Fruit fly (Drosophila melanogaster): ENCODE measurements around the gene GILT1.
A peak's percentile ranks its signal among the peaks of the same experiment; 100 is the strongest.

The GILT1 gene

DNA sequence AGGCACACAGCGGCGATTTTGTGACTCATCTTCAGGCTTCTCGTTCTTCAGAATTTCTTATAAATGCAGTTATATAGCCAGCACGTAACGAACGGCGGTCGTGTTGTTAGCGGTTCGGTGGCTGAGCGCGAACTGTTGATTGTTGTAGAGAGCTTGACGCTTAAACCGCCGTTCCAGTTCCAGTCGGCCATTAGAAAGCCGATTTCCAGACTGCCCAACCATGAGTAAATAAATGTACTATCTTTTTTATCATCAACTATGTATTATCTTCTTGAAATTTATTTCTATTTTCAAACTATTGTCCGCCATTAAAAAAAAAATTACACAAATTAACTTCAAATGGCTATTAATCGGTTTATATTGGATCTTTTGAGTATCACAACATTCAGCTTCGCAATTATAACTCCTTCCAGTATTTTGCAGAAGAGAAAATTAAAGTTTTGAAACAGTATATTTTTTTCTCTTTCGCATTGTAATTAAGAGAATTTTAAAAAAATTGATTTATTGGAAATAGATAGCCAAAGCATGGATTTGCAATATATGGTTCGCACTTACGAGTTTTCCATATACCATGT, at the start of gene GILT1:
TSS of gene GILT1 (minus strand) at position 141 of the 575 bp plus-strand sequence.
- no peak for TF ChIP-seq CG8478 (optimal IDR thresholded peaks at IDR 0.05)

DNA sequence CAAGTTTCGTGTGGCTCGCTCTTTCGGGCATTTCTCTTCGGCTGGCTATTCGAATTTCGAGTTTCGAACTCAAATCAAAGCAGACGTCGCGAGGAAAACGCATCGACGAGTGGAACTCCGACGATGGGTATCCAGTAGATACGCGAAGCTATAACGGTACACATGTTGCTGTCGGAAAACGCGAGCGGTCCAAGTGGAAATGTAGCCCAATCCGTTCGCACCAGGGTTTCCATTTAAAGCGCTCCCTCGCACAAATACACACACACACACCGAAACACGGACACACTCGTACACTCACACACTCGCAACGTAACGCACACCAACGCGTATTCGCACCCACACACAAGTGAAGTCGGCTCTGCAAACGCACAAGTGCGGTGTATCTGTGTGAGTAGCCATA, 48.7 kb upstream of the GILT1 start, which contains the start of gene side-IV:
TSS of gene side-IV (plus strand) at position 253 of the 400 bp plus-strand sequence.
- no peak for TF ChIP-seq CG8478 (optimal IDR thresholded peaks at IDR 0.05)
- TF ChIP-seq CTCF (optimal IDR thresholded peaks at IDR 0.05), result no peak

DNA sequence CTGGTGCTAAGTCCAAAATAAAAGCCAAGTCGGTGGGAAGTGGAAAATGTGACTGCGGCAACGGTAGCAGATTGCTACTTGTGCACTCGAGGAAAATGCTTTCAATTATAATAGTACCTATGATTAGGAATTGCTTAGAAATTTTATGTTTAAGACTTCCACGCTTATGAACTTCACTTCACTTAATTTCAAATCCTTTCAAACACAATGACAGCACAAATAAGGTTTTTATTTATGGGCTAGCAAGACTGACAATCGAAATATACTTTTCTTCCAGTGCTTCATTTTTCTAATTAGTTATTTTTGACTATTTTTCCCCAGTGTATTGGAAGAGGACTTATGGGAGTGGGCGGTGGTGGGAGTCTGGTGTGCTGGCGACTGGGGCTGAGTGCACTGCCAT, 46.7 kb upstream of the GILT1 start:
- no peak for TF ChIP-seq CG8478 (optimal IDR thresholded peaks at IDR 0.05)
- no peak for TF ChIP-seq CTCF (optimal IDR thresholded peaks at IDR 0.05)

DNA sequence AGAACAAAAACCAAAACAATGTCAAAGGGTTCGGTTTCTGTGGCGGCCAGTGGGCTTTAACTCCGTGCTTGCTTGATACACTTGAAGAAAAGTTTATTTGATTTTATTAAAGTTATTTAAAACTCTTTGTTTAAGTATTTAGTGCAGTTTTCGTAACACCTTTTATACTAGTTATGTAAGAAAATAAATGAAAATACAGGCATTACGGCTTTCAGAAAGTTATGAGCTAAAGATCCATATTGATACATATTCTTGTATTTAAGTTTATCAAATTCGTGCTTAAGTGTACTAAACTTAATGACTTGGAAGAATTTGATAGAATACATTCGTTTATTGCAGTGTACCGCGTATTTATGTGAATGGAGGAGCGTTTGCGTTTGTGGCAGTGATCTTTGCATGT, 44.8 kb upstream of the GILT1 start:
- TF ChIP-seq CG8478 (optimal IDR thresholded peaks at IDR 0.05) (no peak), CTCF (optimal IDR thresholded peaks at IDR 0.05) (no peak)

DNA sequence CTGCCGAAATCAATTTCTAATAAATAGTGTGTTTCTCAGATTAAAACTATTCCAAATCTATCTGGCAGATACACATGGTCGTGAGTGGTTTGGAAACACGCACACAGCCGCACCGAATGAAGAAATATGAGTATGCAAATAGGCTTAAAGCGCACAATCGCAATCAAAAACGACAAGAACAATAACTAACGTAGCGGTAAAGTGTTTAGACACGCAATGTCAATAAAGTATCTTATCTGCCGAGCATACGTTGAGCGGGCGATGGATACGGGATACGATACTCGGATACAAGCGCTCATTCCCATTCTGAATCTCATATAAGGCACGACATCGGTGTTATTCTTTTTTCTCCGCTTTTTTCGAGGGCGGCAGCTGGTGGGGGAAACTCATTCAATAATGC, 44.4 kb upstream of the GILT1 start:
- TF ChIP-seq CTCF (optimal IDR thresholded peaks at IDR 0.05) (no peak), CG8478 (optimal IDR thresholded peaks at IDR 0.05) (no peak)

DNA sequence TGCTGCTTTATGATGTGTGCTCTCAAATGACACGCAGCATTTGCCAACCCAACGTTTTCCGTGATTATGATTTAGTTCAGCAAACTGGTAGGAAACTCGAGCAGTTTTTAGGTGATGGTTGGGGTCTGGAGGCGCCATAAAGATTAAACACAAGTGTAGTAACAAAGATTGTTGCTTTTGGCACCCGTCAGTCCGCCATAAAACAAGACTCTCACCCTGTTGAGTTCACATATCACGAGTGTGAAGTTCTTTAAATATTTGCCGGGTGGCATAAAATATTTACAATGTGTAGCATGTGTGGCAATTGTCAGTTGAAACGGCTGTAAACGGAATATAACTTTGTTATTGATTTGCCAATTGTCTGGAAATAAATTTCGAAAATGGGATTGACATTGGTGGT, 40.0 kb upstream of the GILT1 start:
- no peak for TF ChIP-seq CTCF (optimal IDR thresholded peaks at IDR 0.05)
- TF ChIP-seq CG8478 (optimal IDR thresholded peaks at IDR 0.05), result no peak

DNA sequence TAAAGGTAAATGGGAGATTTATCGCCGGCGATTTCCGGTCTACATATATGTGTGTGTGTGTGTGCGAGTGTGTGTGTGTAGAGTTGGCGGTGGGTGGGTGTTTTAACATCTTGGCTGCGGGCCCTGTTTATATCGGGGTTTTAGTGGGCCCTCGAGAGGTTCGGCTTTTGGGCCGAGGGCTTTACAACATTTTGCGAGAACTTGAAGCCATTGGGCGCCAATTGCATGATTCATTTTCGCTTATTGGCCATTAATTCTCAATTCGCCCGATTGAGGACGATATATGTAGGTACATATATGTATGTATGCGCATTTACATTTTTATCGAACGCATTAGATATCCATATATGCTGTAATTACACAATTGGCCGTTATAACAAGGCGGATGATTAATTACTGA, 34.2 kb upstream of the GILT1 start:
- TF ChIP-seq CTCF (optimal IDR thresholded peaks at IDR 0.05) (no peak), CG8478 (optimal IDR thresholded peaks at IDR 0.05) (no peak)

DNA sequence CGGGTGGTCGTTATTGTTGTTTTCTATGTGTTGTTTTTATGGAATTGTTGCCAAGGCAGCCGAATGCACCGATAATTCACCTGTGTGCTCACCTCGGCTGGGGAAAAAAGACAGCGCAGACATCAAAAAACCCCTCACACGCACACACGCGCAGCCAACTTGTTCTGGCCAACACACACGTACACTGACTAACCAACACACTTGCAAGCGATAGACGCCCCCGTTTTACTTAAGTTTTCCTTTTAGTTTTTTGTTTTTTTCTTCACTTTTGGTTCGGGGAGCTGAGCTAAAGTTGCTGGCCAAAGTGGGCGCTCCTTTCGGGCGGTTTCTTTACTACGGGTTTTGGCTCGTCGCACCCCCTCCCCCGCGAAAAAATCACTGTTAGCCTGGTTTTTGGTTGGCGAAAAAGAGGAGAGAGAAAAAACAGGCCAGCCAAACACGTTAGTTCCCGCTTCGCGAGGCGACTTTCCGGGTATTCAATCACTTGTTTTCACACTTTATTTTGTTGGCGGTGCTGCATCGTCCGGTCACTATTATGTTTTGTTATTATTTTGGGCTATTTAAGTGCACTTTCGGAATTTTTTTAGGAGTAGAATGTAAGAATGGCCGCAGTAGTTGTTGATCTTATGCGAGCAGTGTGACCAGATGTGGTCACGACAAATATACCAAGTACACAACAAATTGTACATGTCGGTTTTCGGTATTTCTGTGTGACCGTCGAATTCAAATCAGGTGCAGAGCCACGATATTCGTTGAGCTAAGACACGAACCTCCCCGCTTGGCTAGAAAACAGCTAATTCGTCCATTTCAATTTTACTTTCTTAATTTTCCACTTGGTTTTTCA, 32.9 kb upstream of the GILT1 start, which contains the start of gene yrt:
TSS of gene yrt (minus strand) at position 660 of the 844 bp plus-strand sequence.
- TF ChIP-seq CG8478 (optimal IDR thresholded peaks at IDR 0.05) (no peak), CTCF (optimal IDR thresholded peaks at IDR 0.05) (peak; percentile 72 to 77)

DNA sequence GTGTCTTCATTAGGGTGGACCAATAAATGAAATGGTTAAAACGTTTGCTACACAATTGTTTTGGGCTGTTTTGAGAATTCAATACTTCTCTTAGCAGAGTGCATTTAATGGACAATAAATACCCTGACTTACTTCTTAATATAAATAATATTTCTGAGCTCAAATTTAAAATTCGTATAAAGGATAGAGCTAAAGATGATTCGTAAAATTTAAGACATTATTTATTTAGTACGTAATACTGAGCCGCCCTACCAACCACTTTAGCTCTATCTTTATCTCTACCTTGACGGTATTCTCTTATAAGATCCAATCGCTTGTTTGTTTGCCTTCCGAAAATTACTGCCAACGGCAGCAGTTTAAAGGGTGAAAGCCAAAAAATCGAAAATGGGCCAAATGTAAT, 32.0 kb upstream of the GILT1 start:
- TF ChIP-seq CTCF (optimal IDR thresholded peaks at IDR 0.05), result no peak
- no peak for TF ChIP-seq CG8478 (optimal IDR thresholded peaks at IDR 0.05)

DNA sequence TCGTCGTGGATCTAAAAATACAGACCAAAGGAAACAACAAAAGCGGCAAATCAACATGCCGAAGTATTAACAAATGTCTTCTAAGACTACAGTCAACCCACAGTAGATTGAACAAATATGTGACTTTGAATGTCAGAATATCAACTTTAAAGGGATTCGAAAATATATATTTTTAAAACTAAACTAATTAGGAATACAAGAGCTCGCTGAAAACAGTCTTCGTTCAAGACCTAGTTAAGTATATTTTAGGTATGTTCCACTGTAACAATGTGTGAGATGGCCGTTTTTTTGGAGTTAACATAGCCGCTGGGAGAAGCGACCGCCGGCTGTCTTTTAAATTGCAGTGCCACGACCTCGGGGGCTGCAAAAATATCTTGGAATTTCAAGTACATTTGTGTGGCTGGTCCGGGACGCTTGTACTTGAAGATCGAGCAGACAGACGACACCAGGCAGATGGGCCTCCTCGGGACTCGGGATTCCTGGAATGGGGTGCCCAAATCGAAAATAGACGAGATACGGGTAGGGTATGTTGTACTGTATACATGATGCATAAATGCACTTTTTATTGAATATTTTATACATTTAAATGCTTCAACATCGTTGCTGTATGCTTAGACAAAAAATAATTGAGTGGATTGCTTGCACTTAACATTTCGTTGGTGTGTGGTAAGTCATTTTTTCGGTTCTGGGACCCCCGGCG, 26.8 kb upstream of the GILT1 start:
- TF ChIP-seq CG8478 (optimal IDR thresholded peaks at IDR 0.05) (no peak), CTCF (optimal IDR thresholded peaks at IDR 0.05) (no peak)

DNA sequence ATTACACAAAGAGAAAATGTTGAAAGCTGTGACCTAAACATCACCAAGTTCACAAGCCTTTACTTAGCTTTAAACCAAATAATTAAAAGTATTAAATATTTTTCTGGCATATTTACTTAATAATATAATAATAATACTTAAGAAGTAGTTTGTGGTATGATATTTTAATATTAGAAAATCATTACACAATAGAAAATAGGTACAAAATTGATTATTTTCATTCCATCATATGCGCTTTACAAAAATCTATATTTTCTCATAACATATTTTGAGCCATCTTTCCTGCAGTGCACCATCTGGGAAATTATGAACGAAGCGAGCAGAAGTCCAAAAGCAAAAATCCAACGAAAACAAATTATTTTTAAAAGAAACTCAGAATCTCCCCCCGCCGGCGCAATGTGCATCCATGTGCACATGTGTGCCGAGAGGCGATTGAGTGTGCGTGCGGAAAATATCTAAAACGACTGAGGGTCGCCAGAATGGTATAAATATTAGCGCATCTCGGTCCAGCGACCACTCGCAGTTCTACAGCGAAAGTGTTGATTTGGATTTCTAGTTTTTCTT, 23.9 kb upstream of the GILT1 start, which contains the start of gene Act87E:
TSS of gene Act87E (plus strand) at position 514 of the 564 bp plus-strand sequence.
- TF ChIP-seq CG8478 (optimal IDR thresholded peaks at IDR 0.05) (no peak), CTCF (optimal IDR thresholded peaks at IDR 0.05) (no peak)

DNA sequence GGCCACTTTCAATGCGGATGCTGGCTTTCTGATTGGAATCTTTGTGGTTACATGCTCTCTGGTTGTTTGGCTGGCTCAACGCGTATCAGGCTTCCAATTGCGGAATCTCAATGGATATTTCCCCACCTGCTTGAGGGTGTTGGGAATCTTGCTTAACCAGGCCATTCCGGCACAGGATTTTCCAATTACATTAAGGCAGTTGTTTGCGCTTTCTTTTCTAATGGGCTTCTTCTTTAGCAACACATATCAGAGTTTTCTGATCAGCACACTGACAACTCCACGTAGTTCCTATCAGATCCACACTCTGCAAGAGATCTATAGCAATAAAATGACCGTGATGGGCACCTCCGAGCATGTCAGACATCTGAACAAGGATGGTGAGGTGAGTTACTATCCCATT, 20.5 kb upstream of the GILT1 start:
- TF ChIP-seq CG8478 (optimal IDR thresholded peaks at IDR 0.05) (no peak), CTCF (optimal IDR thresholded peaks at IDR 0.05) (no peak)

DNA sequence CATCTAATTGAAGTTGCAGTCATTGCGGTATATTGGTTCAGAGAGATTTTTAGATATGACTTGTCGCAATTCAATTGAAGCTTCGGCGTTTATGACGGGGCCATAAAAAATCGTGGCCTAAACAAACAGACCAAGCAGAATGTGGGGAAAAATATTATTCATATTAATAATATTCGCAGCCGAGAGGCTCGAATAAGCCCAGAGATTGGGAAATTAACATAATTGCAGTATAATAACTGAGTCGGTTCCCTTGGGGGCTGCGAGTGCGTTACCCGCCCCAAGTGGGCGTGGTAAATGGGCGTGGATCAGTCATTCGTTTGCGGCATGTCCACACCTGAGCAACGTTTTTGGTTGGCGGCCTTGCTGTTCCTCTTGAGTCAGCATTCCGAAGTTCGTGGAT, 18.3 kb upstream of the GILT1 start, which contains the start of gene Ir87a:
TSS of gene Ir87a (plus strand) at position 301 of the 400 bp plus-strand sequence.
- TF ChIP-seq CTCF (optimal IDR thresholded peaks at IDR 0.05), result no peak

DNA sequence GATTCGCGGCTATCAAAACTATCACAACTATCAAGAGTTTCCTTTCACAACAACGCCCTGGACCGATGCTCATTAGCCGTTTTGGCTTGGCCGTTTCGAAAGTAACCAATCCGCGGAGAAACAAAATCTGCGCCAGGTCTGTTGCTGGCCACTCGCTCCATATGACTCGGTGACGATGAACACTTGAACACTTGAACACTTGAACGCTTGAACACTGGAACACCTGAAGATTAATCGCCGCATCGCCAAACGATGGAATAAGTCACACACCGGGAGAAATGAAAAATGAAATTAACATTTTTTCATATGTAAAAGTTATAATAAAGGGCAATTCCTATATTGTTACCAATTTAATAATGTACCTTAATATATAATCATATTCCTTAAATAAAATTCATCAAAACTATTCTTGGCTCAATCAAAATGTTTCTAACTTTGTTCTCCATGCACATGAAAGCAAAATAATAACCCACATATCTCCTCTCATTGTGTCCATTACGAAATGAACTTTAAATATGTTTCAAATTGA, 15.5 kb upstream of the GILT1 start:
- no peak for TF ChIP-seq CG8478 (optimal IDR thresholded peaks at IDR 0.05)
- TF ChIP-seq CTCF (optimal IDR thresholded peaks at IDR 0.05), result no peak

DNA sequence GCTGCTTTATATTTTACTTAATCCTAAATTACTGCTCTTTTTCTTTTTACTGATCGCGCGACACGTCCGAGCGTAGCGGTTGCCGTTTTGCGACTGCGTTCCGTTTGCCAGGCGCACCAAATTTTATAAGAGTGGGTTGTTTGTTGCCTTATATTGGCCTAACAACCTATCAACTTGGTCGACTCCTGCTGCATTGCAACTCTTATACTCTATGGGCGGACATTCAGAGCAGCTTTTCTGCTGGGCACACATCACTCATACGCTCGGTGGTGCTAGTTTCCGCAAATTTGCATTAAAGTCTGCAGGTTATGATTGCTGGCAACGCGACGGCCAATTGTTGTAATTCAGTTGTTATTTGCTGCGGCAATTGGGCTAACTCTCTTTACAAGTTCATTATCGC, 13.5 kb upstream of the GILT1 start, which contains the start of gene yellow-e:
TSS of gene yellow-e (minus strand) at position 101 of the 400 bp plus-strand sequence.
- no peak for TF ChIP-seq CTCF (optimal IDR thresholded peaks at IDR 0.05)
- TF ChIP-seq CG8478 (optimal IDR thresholded peaks at IDR 0.05), result no peak
